Fruit fly (Drosophila melanogaster) whole organism, wandering third instar larva: ENCODE data around the gene rdgB.

Experiments
- Abd-B ChIP-seq: fragments of >200 bp; optimal IDR thresholded peaks from 2 replicates; lab custom pipeline; 2017; ENCODE audit warnings: missing biosample characterization, missing genetic modification characterization
- Hr83 ChIP-seq: fragments of 200-300 bp; sonication (Bioruptor generic); optimal IDR thresholded peaks from 2 replicates; lab custom pipeline; 2016; ENCODE audit warnings: missing biosample characterization, mild to moderate bottlenecking, missing genetic modification characterization, moderate library complexity; ENCODE audit not compliant: poor library complexity, severe bottlenecking
- OdsH ChIP-seq: fragments of 200-800 bp; sonication (Bioruptor generic); optimal IDR thresholded peaks from 2 replicates; lab custom pipeline; 2016; ENCODE audit warnings: missing biosample characterization, mild to moderate bottlenecking, missing genetic modification characterization
- dl ChIP-seq, 2 experiments: fragments of 175-275, 200-275 bp in 1 of 2; fragments of 200-275 bp in 1 of 2; sonication (Bioruptor generic); optimal IDR thresholded peaks; lab custom pipeline; 2018; ENCODE audit warnings: mild to moderate bottlenecking in 2 of 2, missing biosample characterization in 2 of 2, missing genetic modification characterization in 2 of 2, moderate library complexity in 2 of 2; ENCODE audit not compliant: partially characterized antibody in 2 of 2, insufficient read depth in 1 of 2
- dsf ChIP-seq: sonication (Bioruptor generic); optimal IDR thresholded peaks from 2 replicates; lab custom pipeline; 2016; ENCODE audit warnings: missing biosample characterization, missing genetic modification characterization, borderline replicate concordance
- pan ChIP-seq: fragments of >200 bp; optimal IDR thresholded peaks from 2 replicates; lab custom pipeline; 2017

DNA sequence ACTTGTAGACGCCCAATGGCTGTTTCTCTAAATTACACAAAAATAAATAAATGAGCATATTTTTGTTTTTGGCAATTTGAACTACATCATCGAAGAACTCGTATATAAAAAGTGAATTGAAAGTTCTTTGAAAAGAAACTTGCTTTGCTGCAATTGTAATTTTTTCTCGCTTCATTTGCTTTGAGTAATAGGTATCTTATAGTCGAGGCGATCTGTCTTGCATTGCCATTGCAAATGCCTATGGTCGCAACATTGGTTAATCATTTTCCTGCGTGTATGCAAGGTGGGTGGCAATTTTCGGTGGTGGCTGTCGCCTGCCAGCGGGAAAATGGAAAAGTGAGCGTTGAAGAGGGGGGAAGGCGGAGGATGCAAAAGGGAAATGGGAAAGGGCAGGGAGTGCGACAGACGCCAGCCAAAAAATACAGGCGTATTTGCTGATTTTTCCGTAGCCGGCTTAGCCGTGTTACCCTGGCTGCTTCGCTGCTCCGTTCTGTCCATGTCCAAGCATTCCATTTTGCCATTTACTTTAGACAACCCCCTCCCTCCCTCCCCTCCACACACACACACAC is 24.8 kb downstream of the rdgB start:
- no peak for TF ChIP-seq dl (GFP tag; optimal IDR thresholded peaks at IDR 0.05; lab: Kevin White, UChicago; ENCODE audit: insufficient read depth in 1 of 2, partially characterized antibody in 2 of 2)
- TF ChIP-seq Hr83 (GFP tag; lab: Kevin White, UChicago), result no peak
- TF ChIP-seq Abd-B (GFP tag; lab: Kevin White, UChicago), result no peak
- no peak for TF ChIP-seq OdsH (GFP tag; lab: Kevin White, UChicago)
- no peak for TF ChIP-seq dsf (GFP tag; lab: Kevin White, UChicago)
- TF ChIP-seq pan (lab: Kevin White, UChicago), result no peak
